Worm (Caenorhabditis elegans): ENCODE data around the gene srlf-33.

Gene srlf-33

DNA sequence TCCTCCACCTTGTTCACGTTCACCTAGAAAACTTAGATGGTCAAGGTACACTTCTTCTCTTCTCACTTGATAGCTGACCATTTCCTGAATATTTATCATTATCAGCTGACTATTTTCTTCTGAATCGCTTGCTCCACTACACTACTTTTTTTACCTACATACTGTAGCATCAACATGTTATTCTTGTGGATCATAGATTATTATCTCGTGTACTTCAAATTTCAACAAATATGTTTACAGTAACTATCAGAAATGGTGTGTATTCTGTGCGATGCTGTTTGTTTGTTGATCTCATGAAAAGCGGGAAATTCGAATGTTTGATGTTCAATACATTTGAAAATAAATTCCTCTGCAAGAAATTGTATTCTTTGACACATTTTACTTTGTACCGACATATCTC, 8.3 kb downstream of the srlf-33 start, which contains the start of gene ZK822.10:
TSS of gene ZK822.10 (plus strand) at position 231 of the 400 bp plus-strand sequence.
- TF ChIP-seq nhr-76 (tag; optimal IDR thresholded peaks at IDR 0.05): no peak
- no peak for TF ChIP-seq mls-2 (tag; optimal IDR thresholded peaks at IDR 0.05)
- TF ChIP-seq pha-4 (tag; optimal IDR thresholded peaks at IDR 0.05): no peak
- no peak for TF ChIP-seq mab-5 (tag; optimal IDR thresholded peaks at IDR 0.05)
- no peak for TF ChIP-seq snpc-4 (tag; optimal IDR thresholded peaks at IDR 0.05)
- no peak for TF ChIP-seq ceh-83 (GFP tag; optimal IDR thresholded peaks at IDR 0.05)
- TF ChIP-seq lin-32 (GFP tag; optimal IDR thresholded peaks at IDR 0.05): no peak
- no peak for TF ChIP-seq ceh-39 (tag; optimal IDR thresholded peaks at IDR 0.05)
- no peak for TF ChIP-seq ceh-43 (GFP tag; optimal IDR thresholded peaks at IDR 0.05)
- no peak for TF ChIP-seq hlh-1 (tag; optimal IDR thresholded peaks at IDR 0.05)
- TF ChIP-seq unc-120 (tag; optimal IDR thresholded peaks at IDR 0.05; ENCODE audit: poor library complexity, severe bottlenecking): no peak
- no peak for TF ChIP-seq unc-62 (GFP tag; optimal IDR thresholded peaks at IDR 0.05)
- TF ChIP-seq ces-1 (GFP tag; optimal IDR thresholded peaks at IDR 0.05): no peak

DNA sequence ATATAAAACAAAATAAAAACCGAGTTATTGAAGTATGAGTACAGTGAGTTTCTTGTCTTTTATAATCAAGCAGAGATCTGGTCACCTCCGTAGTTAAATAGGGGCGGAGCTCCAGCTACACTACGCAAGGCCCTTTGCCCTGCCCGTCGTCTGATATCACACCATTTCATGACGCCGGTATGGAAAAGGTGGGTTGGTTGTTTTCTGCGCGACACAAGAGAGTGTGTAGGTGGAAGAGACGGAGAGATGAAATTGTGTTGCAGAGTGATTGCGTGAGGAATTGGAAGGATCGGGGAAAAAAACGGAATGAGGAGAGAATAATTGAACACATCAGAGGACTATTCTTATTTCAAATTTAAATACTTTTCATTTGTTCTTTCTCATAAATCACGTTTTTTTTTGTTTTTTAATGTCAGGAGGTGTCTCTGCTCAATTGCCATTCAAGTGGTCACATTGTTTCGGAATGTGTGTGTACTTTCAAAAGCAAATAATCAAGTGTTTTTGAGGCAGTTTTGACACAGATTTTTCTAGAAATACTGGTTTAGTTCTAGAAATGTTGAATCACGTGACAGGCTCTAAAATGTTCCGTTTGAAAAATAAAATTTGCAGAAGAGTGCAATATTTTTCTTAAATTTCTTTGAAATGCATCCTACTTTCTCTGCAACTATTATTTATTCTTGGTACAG, 9.3 kb downstream of the srlf-33 start, which contains the start of gene ZK822.9:
TSS of gene ZK822.9 (plus strand) at position 180 of the 686 bp plus-strand sequence.
- no peak for TF ChIP-seq flh-1 (GFP tag; optimal IDR thresholded peaks at IDR 0.05)
- TF ChIP-seq ces-1 (GFP tag; optimal IDR thresholded peaks at IDR 0.05): no peak
- TF ChIP-seq snpc-4 (tag; optimal IDR thresholded peaks at IDR 0.05): no peak
- no peak for TF ChIP-seq sem-2 (GFP tag; optimal IDR thresholded peaks at IDR 0.05)
- TF ChIP-seq tbx-8 (GFP tag; optimal IDR thresholded peaks at IDR 0.05): no peak
- TF ChIP-seq hlh-1 (tag; optimal IDR thresholded peaks at IDR 0.05): no peak
- no peak for TF ChIP-seq nhr-76 (tag; optimal IDR thresholded peaks at IDR 0.05)
- no peak for TF ChIP-seq M03D4.4 (tag; optimal IDR thresholded peaks at IDR 0.05)
- TF ChIP-seq unc-120 (tag; optimal IDR thresholded peaks at IDR 0.05; ENCODE audit: poor library complexity, severe bottlenecking): no peak
- no peak for TF ChIP-seq ham-2 (GFP tag; optimal IDR thresholded peaks at IDR 0.05)
- no peak for TF ChIP-seq mep-1 (tag; optimal IDR thresholded peaks at IDR 0.05)
- TF ChIP-seq lsy-2 (tag; optimal IDR thresholded peaks at IDR 0.05): no peak
- TF ChIP-seq elt-1 (tag; optimal IDR thresholded peaks at IDR 0.05; ENCODE audit: borderline replicate concordance, insufficient read depth): no peak
- TF ChIP-seq ceh-83 (GFP tag; optimal IDR thresholded peaks at IDR 0.05): no peak
- no peak for TF ChIP-seq lin-13 (tag; optimal IDR thresholded peaks at IDR 0.05)

DNA sequence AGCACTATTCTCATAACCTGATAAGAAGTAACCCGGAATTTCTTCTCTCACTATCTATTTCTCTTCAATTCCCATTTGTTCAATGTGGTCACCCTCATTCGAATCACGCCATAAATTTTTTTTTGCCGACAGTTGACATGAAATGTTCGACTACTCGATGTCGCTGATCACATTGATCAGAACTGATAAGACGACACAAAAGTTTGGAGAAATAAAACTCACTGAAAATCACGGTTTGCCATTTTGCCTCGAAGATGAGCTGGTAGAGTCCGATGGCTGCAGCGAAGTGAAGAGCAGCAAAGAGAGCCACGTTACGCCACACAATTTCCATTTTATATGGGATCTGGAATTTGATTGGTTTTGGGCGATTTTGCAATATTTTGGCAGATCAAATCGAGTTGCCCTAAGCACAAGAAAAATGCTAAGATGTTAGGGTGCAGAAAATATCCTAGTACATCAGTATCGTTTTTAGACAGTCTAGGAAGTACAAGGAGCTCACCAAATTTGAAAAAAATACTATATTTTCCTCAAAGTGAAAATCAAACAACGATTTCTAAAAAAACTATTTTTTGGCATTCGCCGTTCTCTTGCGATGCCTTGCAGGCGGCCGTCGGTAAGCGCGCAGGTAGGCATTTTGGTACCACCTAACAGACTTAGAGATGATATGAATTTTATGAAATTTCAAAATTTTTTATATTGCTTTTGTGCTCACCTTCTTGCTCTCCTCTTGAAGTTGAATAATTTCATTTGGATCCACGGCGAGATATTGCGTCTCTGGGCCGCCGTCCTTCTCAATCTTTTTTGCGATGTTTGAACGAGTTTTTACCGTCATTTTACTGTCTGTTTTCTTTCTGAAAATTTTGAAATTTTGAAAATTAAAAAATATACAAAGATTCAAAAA, 10.2 kb downstream of the srlf-33 start, which contains the start of gene fat-6:
TSS of gene fat-6 (minus strand) at position 851 of the 901 bp plus-strand sequence.
- TF ChIP-seq nhr-237 (tag; optimal IDR thresholded peaks at IDR 0.05) (no peak), ham-2 (GFP tag; optimal IDR thresholded peaks at IDR 0.05) (no peak), cnd-1 (tag; optimal IDR thresholded peaks at IDR 0.05) (no peak), nhr-2 (tag; optimal IDR thresholded peaks at IDR 0.05) (no peak)

DNA sequence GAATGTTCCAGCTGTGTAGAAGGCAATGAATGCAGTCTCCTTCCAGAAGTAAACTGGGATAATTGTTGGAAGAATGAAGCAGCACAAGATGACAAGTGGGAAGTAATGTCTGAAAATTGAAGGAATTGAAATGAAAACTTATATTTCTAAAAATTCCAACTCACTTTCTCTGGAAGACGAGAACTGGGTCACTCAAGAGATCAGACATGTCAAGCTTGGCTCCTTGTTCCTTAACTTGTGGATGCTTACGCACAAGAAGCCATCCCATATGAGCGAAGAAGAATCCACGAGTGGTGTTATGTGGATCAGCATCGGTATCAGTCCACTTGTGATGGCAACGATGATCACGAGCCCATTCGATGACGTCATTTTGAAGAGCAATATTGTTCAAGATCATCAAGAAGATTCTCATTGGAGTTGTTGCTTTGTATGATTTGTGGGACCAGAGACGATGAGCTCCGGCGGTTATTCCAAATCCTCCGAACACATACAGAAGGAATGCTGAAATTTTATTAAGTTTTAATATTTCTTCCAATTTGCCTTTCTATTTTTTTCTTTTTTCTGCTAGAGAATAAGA, 10.9 kb downstream of the srlf-33 start:
- TF ChIP-seq bed-3 (GFP tag; optimal IDR thresholded peaks at IDR 0.05) (no peak), lin-32 (GFP tag; optimal IDR thresholded peaks at IDR 0.05) (no peak), mab-5 (tag; optimal IDR thresholded peaks at IDR 0.05) (no peak)

DNA sequence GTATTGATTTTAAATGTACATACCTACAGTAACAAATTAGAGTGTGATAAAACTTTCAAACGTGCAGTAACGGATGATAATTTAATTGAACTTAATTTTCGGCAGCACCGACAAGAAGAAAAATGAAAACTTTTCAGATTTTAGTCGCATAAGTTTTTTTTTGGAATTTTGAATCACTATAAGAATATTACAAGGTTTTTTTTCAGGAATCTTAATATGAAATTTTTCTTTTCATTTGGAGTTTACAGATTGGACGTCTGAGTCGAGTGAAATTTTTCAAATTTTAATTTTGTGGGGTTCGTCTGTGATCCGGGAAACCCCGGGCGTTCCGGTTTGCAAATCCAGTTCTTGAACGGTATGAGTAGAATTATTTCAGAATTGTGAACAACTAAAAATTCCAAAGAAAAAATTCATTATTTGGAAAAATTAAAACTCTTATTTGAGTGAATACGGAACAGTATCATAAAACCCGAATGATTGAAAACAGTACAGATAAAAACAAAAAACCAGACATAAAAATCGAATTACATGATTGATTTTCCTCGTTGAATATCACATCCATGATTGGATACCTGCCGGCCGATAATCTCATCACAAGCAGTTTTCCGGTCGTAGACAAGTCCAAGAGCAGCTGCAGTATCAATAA, 11.8 kb downstream of the srlf-33 start:
- no peak for TF ChIP-seq nhr-2 (tag; optimal IDR thresholded peaks at IDR 0.05)
- TF ChIP-seq lin-32 (GFP tag; optimal IDR thresholded peaks at IDR 0.05): no peak
- no peak for TF ChIP-seq ceh-43 (GFP tag; optimal IDR thresholded peaks at IDR 0.05)
- no peak for TF ChIP-seq ces-1 (GFP tag; optimal IDR thresholded peaks at IDR 0.05)
- no peak for TF ChIP-seq unc-62 (GFP tag; optimal IDR thresholded peaks at IDR 0.05)
